Worm (Caenorhabditis elegans) whole organism, L4 larva: ENCODE results near the gene zfp-2.
A peak's percentile ranks its signal among the peaks of the same experiment; 100 is the strongest.

Source experiments
- D1046.2 ChIP-seq: fragments of 200-800 bp; sonication (Bioruptor generic); IDR thresholded peaks from 2 replicates; pipeline ENCODE4 v1.3.6; 2022; ENCODE audit warnings: missing genetic modification characterization, missing compliant biosample characterization
- Y105C5A.15 ChIP-seq: fragments of 200-800 bp; sonication (Bioruptor generic); IDR thresholded peaks from 2 replicates; pipeline ENCODE4 v1.3.6; 2022; ENCODE audit warnings: missing genetic modification characterization, missing compliant biosample characterization
- ZK337.2 ChIP-seq: fragments of 200-800 bp; sonication (Bioruptor generic); IDR thresholded peaks from 2 replicates; pipeline ENCODE4 v1.3.6; 2022; ENCODE audit warnings: missing genetic modification reagents, missing genetic modification characterization, missing compliant biosample characterization
- aha-1 ChIP-seq: fragments of 150-350 bp; peaks from one replicate; lab custom pipeline; 2014; ENCODE audit warnings: missing biosample characterization, missing genetic modification characterization
- arid-1 ChIP-seq: fragments of 200-800 bp; sonication (Bioruptor generic); conservative IDR thresholded peaks from 2 replicates; pipeline ENCODE4 v1.3.6; 2022; ENCODE audit warnings: missing genetic modification reagents, missing genetic modification characterization, missing compliant biosample characterization
- ceh-20 ChIP-seq: fragments of 200-800 bp; sonication (Bioruptor generic); IDR thresholded peaks from 2 replicates; pipeline ENCODE4 v1.3.6; 2022; ENCODE audit warnings: missing genetic modification reagents, missing genetic modification characterization, missing compliant biosample characterization
- ceh-28 ChIP-seq: fragments of 150-350 bp; optimal IDR thresholded peaks from 2 replicates; lab custom pipeline; 2014; ENCODE audit warnings: missing biosample characterization, missing genetic modification reagents, missing genetic modification characterization
- ceh-62 ChIP-seq: sonication (generic microtip); optimal IDR thresholded peaks from 2 replicates; lab custom pipeline; 2017; ENCODE audit warnings: missing biosample characterization, missing genetic modification characterization
- daf-19 ChIP-seq: fragments of 200-800 bp; sonication (Bioruptor generic); conservative IDR thresholded peaks from 2 replicates; pipeline ENCODE4 v1.3.6; 2022; ENCODE audit warnings: missing genetic modification characterization, missing compliant biosample characterization
- daf-8 ChIP-seq: fragments of 200-800 bp; sonication (Bioruptor generic); IDR thresholded peaks from 2 replicates; pipeline ENCODE4 v1.3.6; 2022; ENCODE audit warnings: missing genetic modification characterization, missing compliant biosample characterization
- dmd-9 ChIP-seq: fragments of 200-800 bp; sonication (Bioruptor generic); IDR thresholded peaks from 2 replicates; pipeline ENCODE4 v1.3.6; 2022; ENCODE audit warnings: missing genetic modification reagents, missing genetic modification characterization, missing compliant biosample characterization
- duxl-1 ChIP-seq: sonication (generic microtip); optimal IDR thresholded peaks from 2 replicates; lab custom pipeline; 2016; ENCODE audit warnings: mild to moderate bottlenecking, missing genetic modification characterization, moderate library complexity, missing compliant biosample characterization; ENCODE audit not compliant: poor library complexity
- fkh-10 ChIP-seq: fragments of 150-350 bp; optimal IDR thresholded peaks from 2 replicates; lab custom pipeline; 2014; ENCODE audit warnings: missing biosample characterization, missing genetic modification reagents, missing genetic modification characterization
- fos-1 ChIP-seq: fragments of 150-350 bp; optimal IDR thresholded peaks from 2 replicates; lab custom pipeline; 2014; ENCODE audit warnings: missing biosample characterization, missing genetic modification characterization
- hlh-11 ChIP-seq: fragments of 200-800 bp; sonication (Bioruptor generic); optimal IDR thresholded peaks from 2 replicates; lab custom pipeline; 2018; ENCODE audit warnings: mild to moderate bottlenecking, missing genetic modification characterization, missing compliant biosample characterization
- lin-1 ChIP-seq: fragments of 200-800 bp; sonication (Bioruptor generic); IDR thresholded peaks from 2 replicates; pipeline ENCODE4 v1.3.6; 2022; ENCODE audit warnings: missing genetic modification reagents, missing genetic modification characterization, missing compliant biosample characterization
- lin-13 ChIP-seq: fragments of 150-350 bp; optimal IDR thresholded peaks from 2 replicates; lab custom pipeline; 2014; ENCODE audit warnings: missing biosample characterization, missing genetic modification reagents, missing genetic modification characterization
- madf-9 ChIP-seq: fragments of 200-800 bp; sonication (Bioruptor generic); conservative IDR thresholded peaks from 2 replicates; pipeline ENCODE4 v1.3.6; 2022; ENCODE audit warnings: missing genetic modification reagents, missing genetic modification characterization, missing compliant biosample characterization
- mdl-1 ChIP-seq, 2 experiments: fragments of 150-350 bp in 1 of 2; sonication (generic microtip) in 1 of 2; optimal IDR thresholded peaks; 2 replicates each; lab custom pipeline; 2014 to 2017; ENCODE audit warnings: missing biosample characterization in 2 of 2, missing genetic modification characterization in 2 of 2
- mep-1 ChIP-seq: fragments of 150-350 bp; sonication (generic microtip); optimal IDR thresholded peaks from 3 replicates; lab custom pipeline; 2014; ENCODE audit warnings: missing biosample characterization, missing genetic modification characterization
- mxl-3 ChIP-seq: fragments of 200-800 bp; sonication (Bioruptor generic); optimal IDR thresholded peaks from 2 replicates; lab custom pipeline; 2018; ENCODE audit warnings: mild to moderate bottlenecking, missing genetic modification characterization, missing compliant biosample characterization
- nhr-102 ChIP-seq: sonication (generic microtip); optimal IDR thresholded peaks from 2 replicates; lab custom pipeline; 2016; ENCODE audit warnings: mild to moderate bottlenecking, missing genetic modification characterization, moderate library complexity, missing compliant biosample characterization
- nhr-11 ChIP-seq: fragments of 150-350 bp; optimal IDR thresholded peaks from 2 replicates; lab custom pipeline; 2014; ENCODE audit warnings: missing biosample characterization, missing genetic modification characterization
- nhr-42 ChIP-seq: fragments of 200-800 bp; sonication (Bioruptor generic); IDR thresholded peaks from 2 replicates; pipeline ENCODE4 v1.3.6; 2022; ENCODE audit warnings: missing genetic modification characterization, missing compliant biosample characterization
- nhr-6 ChIP-seq: fragments of 150-350 bp; optimal IDR thresholded peaks from 2 replicates; lab custom pipeline; 2014; ENCODE audit warnings: missing biosample characterization, missing genetic modification characterization
- pha-4 ChIP-seq, 2 experiments: fragments of 150-350 bp in 1 of 2; fragments of 200-800 bp in 1 of 2; sonication (Bioruptor generic) in 1 of 2; IDR thresholded peaks in 1 of 2; optimal IDR thresholded peaks in 1 of 2; 2 replicates each; pipeline versions ENCODE4 v1.3.6 to Lab custom; 2014 to 2022; ENCODE audit warnings: missing genetic modification characterization in 2 of 2, missing genetic modification reagents in 2 of 2, missing biosample characterization in 1 of 2, missing compliant biosample characterization in 1 of 2
- rbr-2 ChIP-seq: sonication (generic microtip); optimal IDR thresholded peaks from 2 replicates; lab custom pipeline; 2016; ENCODE audit warnings: missing genotype, missing genetic modification characterization, missing compliant biosample characterization
- sdz-12 ChIP-seq: fragments of 200-800 bp; sonication (Bioruptor generic); optimal IDR thresholded peaks from 2 replicates; lab custom pipeline; 2018; ENCODE audit warnings: mild to moderate bottlenecking, missing genetic modification characterization, missing compliant biosample characterization
- spr-3 ChIP-seq: fragments of 200-800 bp; sonication (Bioruptor generic); optimal IDR thresholded peaks from 2 replicates; lab custom pipeline; 2018; ENCODE audit warnings: mild to moderate bottlenecking, missing genetic modification characterization, missing compliant biosample characterization
- unc-130 ChIP-seq: sonication (generic microtip); optimal IDR thresholded peaks from 2 replicates; lab custom pipeline; 2016; ENCODE audit warnings: missing genetic modification reagents, missing genetic modification characterization, missing compliant biosample characterization
- unc-62 ChIP-seq, 3 experiments: fragments of 150-350 bp in 1 of 3; sonication (generic microtip); optimal IDR thresholded peaks in 2 of 3; peaks in 1 of 3; 1 replicate in 1 of 3; 2 replicates in 2 of 3; lab custom pipeline; 2014 to 2017; ENCODE audit warnings: missing biosample characterization in 3 of 3, missing genetic modification characterization in 3 of 3, missing genetic modification reagents in 3 of 3, missing genotype in 1 of 3
- zag-1 ChIP-seq: fragments of 150-350 bp; optimal IDR thresholded peaks from 2 replicates; lab custom pipeline; 2014; ENCODE audit warnings: missing biosample characterization, missing genetic modification characterization
- zfp-3 ChIP-seq: fragments of 200-800 bp; sonication (Bioruptor generic); conservative IDR thresholded peaks from 2 replicates; pipeline ENCODE4 v1.3.6; 2022; ENCODE audit warnings: missing genetic modification reagents, missing genetic modification characterization, missing compliant biosample characterization
- zip-2 ChIP-seq: fragments of 150-350 bp; optimal IDR thresholded peaks from 2 replicates; lab custom pipeline; 2014; ENCODE audit warnings: missing biosample characterization, missing genetic modification characterization
- ztf-7 ChIP-seq: fragments of 150-350 bp; optimal IDR thresholded peaks from 2 replicates; lab custom pipeline; 2014; ENCODE audit warnings: missing biosample characterization, missing genetic modification characterization

Gene zfp-2

ce11 chrII:9537429-9537828 lies 20.0 kb upstream of the zfp-2 start, which contains the start of gene sra-8:
Gene sra-8, plus strand, starts transcription at chrII:9537729.
- no peak for TF ChIP-seq mdl-1 (tag; optimal IDR thresholded peaks at IDR 0.05; lab: Kevin White, UChicago)
- TF ChIP-seq dmd-9: no peak
- TF ChIP-seq mep-1 (tag; lab: Kevin White, UChicago): no peak
- no peak for TF ChIP-seq hlh-11 (tag; lab: Kevin White, UChicago)
- no peak for TF ChIP-seq rbr-2 (tag; lab: Kevin White, UChicago)
- no peak for TF ChIP-seq daf-8 (GFP tag; lab: Robert Waterston, UW)
- no peak for TF ChIP-seq ZK337.2
- no peak for TF ChIP-seq fkh-10
- no peak for TF ChIP-seq lin-1 (GFP tag; lab: Robert Waterston, UW)
- TF ChIP-seq nhr-42 (GFP tag; lab: Robert Waterston, UW): no peak
- no peak for TF ChIP-seq daf-19
- TF ChIP-seq duxl-1 (tag; lab: Kevin White, UChicago): no peak
- TF ChIP-seq lin-13 (GFP tag; lab: Kevin White, UChicago): no peak
- no peak for TF ChIP-seq nhr-6
- no peak for TF ChIP-seq arid-1 (GFP tag; lab: Robert Waterston, UW)
- no peak for TF ChIP-seq unc-130 (GFP tag; lab: Kevin White, UChicago)
- no peak for TF ChIP-seq nhr-11 (tag; lab: Kevin White, UChicago)
- TF ChIP-seq madf-9 (GFP tag; lab: Robert Waterston, UW): no peak
- TF ChIP-seq, all 104 proteins: peak for 0

- TF ChIP-seq fos-1 (tag; lab: Kevin White, UChicago): no peak
- no peak for TF ChIP-seq zag-1
- no peak for TF ChIP-seq spr-3
- TF ChIP-seq D1046.2: no peak
These were observed 16.7 kb upstream of the zfp-2 start, which contains the start of gene sra-3 for ce11 chrII:9540723-9541122. Gene sra-3, minus strand, starts transcription at chrII:9540823.

ce11 chrII:9542785-9543184 lies 14.7 kb upstream of the zfp-2 start, which contains the start of gene sra-4:
Gene sra-4, minus strand, starts transcription at chrII:9542885.
- TF ChIP-seq nhr-102 (no peak), ZK337.2 (no peak), arid-1 (GFP tag; lab: Robert Waterston, UW) (no peak), pha-4 (GFP tag; IDR thresholded peaks at IDR 0.05; lab: Robert Waterston, UW) (no peak), pha-4 (tag; optimal IDR thresholded peaks at IDR 0.05; lab: Kevin White, UChicago) (no peak), ceh-28 (tag; lab: Kevin White, UChicago) (no peak), mxl-3 (no peak)

DNA sequence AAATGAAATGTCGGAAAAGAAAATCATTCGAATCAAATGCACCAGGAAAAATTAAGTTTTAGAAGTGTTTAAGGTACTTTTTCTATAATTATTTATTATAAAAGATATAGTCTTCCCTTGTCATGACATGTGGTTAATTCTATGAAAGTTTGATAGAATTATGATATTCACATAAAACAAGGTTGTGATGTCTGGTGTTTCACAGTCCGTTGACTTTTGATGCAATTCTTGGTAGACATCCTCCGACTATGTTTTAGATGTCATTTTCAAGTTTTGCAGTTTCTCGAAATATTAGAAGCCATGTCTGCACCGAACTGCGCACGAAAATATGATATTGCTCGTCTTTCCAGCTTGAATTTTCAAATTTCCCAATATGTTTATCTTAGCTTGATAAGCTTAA lies 13.1 kb upstream of the zfp-2 start, which contains the start of gene sra-7:
Gene sra-7 (plus strand): TSS at position 301 of the 400 bp plus-strand sequence.
- TF ChIP-seq aha-1 (peak; percentile 8), arid-1 (GFP tag; lab: Robert Waterston, UW) (no peak)

DNA sequence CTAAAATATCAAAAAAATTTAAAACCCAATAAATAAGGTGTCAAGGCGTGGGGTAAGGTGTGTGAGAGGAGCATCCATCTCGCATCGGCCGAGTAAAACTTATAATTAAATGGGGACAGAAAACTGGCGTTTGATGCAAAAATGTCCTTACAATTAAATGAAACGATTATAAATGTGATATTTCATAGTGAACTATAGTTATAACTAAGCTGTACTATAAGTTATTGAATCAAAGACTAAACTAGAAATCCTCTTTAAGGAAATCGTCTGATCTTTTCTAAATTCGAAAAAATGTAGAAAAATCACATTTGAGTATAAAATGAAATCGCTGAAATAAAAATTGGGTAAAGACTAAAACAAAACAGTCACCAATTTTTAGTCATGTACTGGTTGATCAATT lies 6.7 kb upstream of the zfp-2 start, which contains the start of gene sra-6:
Gene sra-6 (minus strand): TSS at position 101 of the 400 bp plus-strand sequence.
- TF ChIP-seq unc-62 (GFP tag; optimal IDR thresholded peaks at IDR 0.05 in 1 of 2; lab: Kevin White, UChicago) (no peak), unc-62 (tag; optimal IDR thresholded peaks at IDR 0.05; lab: Kevin White, UChicago) (no peak), Y105C5A.15 (no peak), mdl-1 (tag; optimal IDR thresholded peaks at IDR 0.05; lab: Kevin White, UChicago) (no peak), arid-1 (GFP tag; lab: Robert Waterston, UW) (no peak), zip-2 (tag; lab: Kevin White, UChicago) (no peak), nhr-42 (GFP tag; lab: Robert Waterston, UW) (no peak), ceh-20 (GFP tag; lab: Robert Waterston, UW) (no peak), sdz-12 (no peak), ceh-28 (tag; lab: Kevin White, UChicago) (no peak), ceh-62 (no peak), duxl-1 (tag; lab: Kevin White, UChicago) (no peak), ztf-7 (tag; lab: Kevin White, UChicago) (no peak), zfp-3 (GFP tag; lab: Robert Waterston, UW) (no peak)
